Worm (Caenorhabditis elegans) whole organism, L1 larva: ENCODE data around the gene tbc-3.

ENCODE experiments used
- aha-1 ChIP-seq: fragments of 150-350 bp; optimal IDR thresholded peaks from 2 replicates; lab custom pipeline; 2014; ENCODE audit warnings: missing biosample characterization, missing genetic modification characterization
- egl-27 ChIP-seq, 2 experiments: fragments of 150-350 bp in 1 of 2; sonication (generic microtip); optimal IDR thresholded peaks; 3 replicates each; lab custom pipeline; 2017 to 2018; ENCODE audit warnings: missing biosample characterization in 2 of 2, missing genetic modification characterization in 2 of 2, missing genetic modification reagents in 2 of 2
- fkh-10 ChIP-seq: sonication (generic microtip); optimal IDR thresholded peaks from 2 replicates; lab custom pipeline; 2017; ENCODE audit warnings: missing biosample characterization, missing genetic modification reagents, missing genetic modification characterization
- hlh-17 ChIP-seq: fragments of 200-800 bp; sonication (Bioruptor generic); optimal IDR thresholded peaks from 2 replicates; lab custom pipeline; 2018; ENCODE audit warnings: missing genetic modification characterization, mild to moderate bottlenecking, missing compliant biosample characterization, moderate library complexity, borderline replicate concordance
- lin-15B ChIP-seq: fragments of 150-350 bp; sonication (generic microtip); optimal IDR thresholded peaks from 3 replicates; lab custom pipeline; 2014; ENCODE audit warnings: missing biosample characterization, missing genetic modification characterization
- nhr-237 ChIP-seq: fragments of 150-350 bp; optimal IDR thresholded peaks from 2 replicates; lab custom pipeline; 2014; ENCODE audit warnings: missing biosample characterization, missing genetic modification characterization
- unc-98 ChIP-seq: fragments of 200-800 bp; sonication (Bioruptor generic); IDR thresholded peaks from 2 replicates; pipeline ENCODE4 v1.3.6; 2022; ENCODE audit warnings: missing genetic modification characterization, missing compliant biosample characterization
- zag-1 ChIP-seq: fragments of 150-350 bp; optimal IDR thresholded peaks from 2 replicates; lab custom pipeline; 2014; ENCODE audit warnings: missing biosample characterization, missing genetic modification characterization
- ztf-11 ChIP-seq, 2 experiments: sonication (generic microtip); optimal IDR thresholded peaks; 2 replicates each; lab custom pipeline; 2016 to 2017; ENCODE audit warnings: missing genetic modification characterization in 2 of 2, missing biosample characterization in 1 of 2, missing compliant biosample characterization in 1 of 2

- TF ChIP-seq lin-15B (tag; lab: Kevin White, UChicago) (no peak), nhr-237 (tag; lab: Kevin White, UChicago) (no peak), egl-27 (tag; optimal IDR thresholded peaks at IDR 0.05; lab: Kevin White, UChicago) (no peak), fkh-10 (GFP tag; lab: Kevin White, UChicago) (no peak), hlh-17 (GFP tag; lab: Kevin White, UChicago) (no peak), zag-1 (tag; lab: Kevin White, UChicago) (no peak), aha-1 (tag; lab: Kevin White, UChicago) (no peak), ztf-11 (tag; optimal IDR thresholded peaks at IDR 0.05; lab: Kevin White, UChicago) (no peak), unc-98 (GFP tag; lab: Robert Waterston, UW) (no peak)
Observed at ce11 chrIV:9918021-9918420, 19.2 kb downstream of the tbc-3 start.
